Worm (Caenorhabditis elegans): ENCODE measurements around the gene syx-5.
A peak's percentile ranks its signal among the peaks of the same experiment; 100 is the strongest.

Gene syx-5

ce11 chrV:11801076-11801849, 36.6 kb downstream of the syx-5 start:
- TF ChIP-seq ces-1 (GFP tag; optimal IDR thresholded peaks at IDR 0.05) (no peak), unc-130 (tag; optimal IDR thresholded peaks at IDR 0.05) (peak; percentile 8), ceh-90 (tag; optimal IDR thresholded peaks at IDR 0.05) (no peak), lin-15B (tag; optimal IDR thresholded peaks at IDR 0.05) (no peak), nhr-85 (tag) (peak; percentile 92), Y116A8C.19 (tag; optimal IDR thresholded peaks at IDR 0.05; ENCODE audit: borderline replicate concordance) (no peak), blmp-1 (tag; optimal IDR thresholded peaks at IDR 0.05) (peak; percentile 50), mab-9 (GFP tag; IDR thresholded peaks at IDR 0.05) (no peak), grh-1 (GFP tag; IDR thresholded peaks at IDR 0.05) (0 out of 2 replicates have a peak, but pooled peaks have one; percentile 12), unc-86 (tag; optimal IDR thresholded peaks at IDR 0.05) (no peak), mep-1 (tag; optimal IDR thresholded peaks at IDR 0.05) (no peak), ama-1 (optimal IDR thresholded peaks at IDR 0.05) (no peak), nhr-20 (tag; optimal IDR thresholded peaks at IDR 0.05) (peak; percentile 82), ztf-11 (tag; optimal IDR thresholded peaks at IDR 0.05) (no peak), lin-14 (GFP tag; optimal IDR thresholded peaks at IDR 0.05) (peak; percentile 68), jun-1 (tag; optimal IDR thresholded peaks at IDR 0.05) (no peak), irx-1 (tag; optimal IDR thresholded peaks at IDR 0.05) (no peak), dpl-1 (GFP tag; optimal IDR thresholded peaks at IDR 0.05) (no peak), tbx-2 (tag; optimal IDR thresholded peaks at IDR 0.05) (peak; percentile 77), ceh-82 (tag; optimal IDR thresholded peaks at IDR 0.05) (no peak), egl-13 (tag; optimal IDR thresholded peaks at IDR 0.05) (no peak), efl-3 (GFP tag; optimal IDR thresholded peaks at IDR 0.05) (no peak), unc-98 (GFP tag; IDR thresholded peaks at IDR 0.05) (no peak), nhr-47 (tag; optimal IDR thresholded peaks at IDR 0.05) (peak; percentile 28), nhr-12 (tag; optimal IDR thresholded peaks at IDR 0.05) (no peak), alr-1 (tag; optimal IDR thresholded peaks at IDR 0.05; ENCODE audit: borderline replicate concordance) (no peak), snu-23 (GFP tag; optimal IDR thresholded peaks at IDR 0.05) (peak; percentile 53), unc-62 (GFP tag; optimal IDR thresholded peaks at IDR 0.05) (no peak), hlh-17 (GFP tag; optimal IDR thresholded peaks at IDR 0.05; ENCODE audit: borderline replicate concordance) (no peak), fkh-10 (GFP tag; optimal IDR thresholded peaks at IDR 0.05) (no peak), elt-3 (tag; optimal IDR thresholded peaks at IDR 0.05) (peak in 5 of 6 experiments; percentile 23 to 88 (median 69)), sup-37 (GFP tag; optimal IDR thresholded peaks at IDR 0.05) (no peak), nhr-90 (tag; optimal IDR thresholded peaks at IDR 0.05; ENCODE audit: poor library complexity) (peak; percentile 55), lsy-2 (tag; optimal IDR thresholded peaks at IDR 0.05) (peak; percentile 9 to 74), lir-3 (tag; optimal IDR thresholded peaks at IDR 0.05; ENCODE audit: poor library complexity) (no peak), fkh-4 (tag; optimal IDR thresholded peaks at IDR 0.05; ENCODE audit: borderline replicate concordance) (no peak), zag-1 (tag; optimal IDR thresholded peaks at IDR 0.05) (no peak), fos-1 (tag; optimal IDR thresholded peaks at IDR 0.05) (no peak), mef-2 (tag; optimal IDR thresholded peaks at IDR 0.05) (no peak), nhr-237 (tag; optimal IDR thresholded peaks at IDR 0.05) (no peak), ceh-8 (GFP tag; optimal IDR thresholded peaks at IDR 0.05) (no peak), lin-35 (GFP tag; optimal IDR thresholded peaks at IDR 0.05) (peak in 1 of 2 experiments; percentile 13), unc-30 (tag; optimal IDR thresholded peaks at IDR 0.05) (no peak), nhr-19 (GFP tag; conservative IDR thresholded peaks at IDR 0.05) (peak; percentile 66), zip-4 (GFP tag; optimal IDR thresholded peaks at IDR 0.05) (no peak), F16B12.6 (tag; optimal IDR thresholded peaks at IDR 0.05) (no peak), sptf-1 (tag; optimal IDR thresholded peaks at IDR 0.05) (no peak), aly-2 (tag; optimal IDR thresholded peaks at IDR 0.05) (no peak), C34B4.2 (tag; optimal IDR thresholded peaks at IDR 0.05) (no peak), nhr-71 (tag; optimal IDR thresholded peaks at IDR 0.05) (peak; percentile 74), nhr-77 (tag; optimal IDR thresholded peaks at IDR 0.05) (no peak)

Data from whole organism, L1 larva.